Worm (Caenorhabditis elegans): ENCODE data around the gene C02D5.2.

Gene C02D5.2

ce11 chrIII:8541028-8541427 lies 16.1 kb upstream of the C02D5.2 start:
- TF ChIP-seq nhr-41 (GFP tag; IDR thresholded peaks at IDR 0.05): 0 out of 2 replicates have a peak, but pooled peaks have one; percentile 10
- TF ChIP-seq Y48G9A.11 (GFP tag; IDR thresholded peaks at IDR 0.05): peak; percentile 35; the same call in 1 of the 2 replicates
- TF ChIP-seq D1046.2 (GFP tag; IDR thresholded peaks at IDR 0.05): 0 out of 2 replicates have a peak, but pooled peaks have one; percentile 31
- TF ChIP-seq F26F4.8 (GFP tag; conservative IDR thresholded peaks at IDR 0.05): peak; percentile 62; the same call in 1 of the 2 replicates
- TF ChIP-seq madf-9 (GFP tag; conservative IDR thresholded peaks at IDR 0.05): peak; percentile 60
- 0 out of 2 replicates have a peak, but pooled peaks have one; percentile 54 for TF ChIP-seq arid-1 (GFP tag; conservative IDR thresholded peaks at IDR 0.05)
- TF ChIP-seq madf-5 (GFP tag; IDR thresholded peaks at IDR 0.05): 0 out of 4 replicates have a peak, but pooled peaks of 1 of the 2 experiments have one; percentile 37
- TF ChIP-seq Y105C5A.15 (GFP tag; IDR thresholded peaks at IDR 0.05): peak; percentile 82; the same call in 1 of the 2 replicates

- no peak for TF ChIP-seq lin-13 (GFP tag; optimal IDR thresholded peaks at IDR 0.05)
- no peak for TF ChIP-seq zip-11 (GFP tag; IDR thresholded peaks at IDR 0.05)
- no peak for TF ChIP-seq ceh-32 (tag; optimal IDR thresholded peaks at IDR 0.05; ENCODE audit: poor library complexity)
- TF ChIP-seq madf-9 (GFP tag; conservative IDR thresholded peaks at IDR 0.05): no peak
- no peak for TF ChIP-seq nhr-41 (GFP tag; IDR thresholded peaks at IDR 0.05)
- TF ChIP-seq hif-1 (tag; optimal IDR thresholded peaks at IDR 0.05): no peak
- TF ChIP-seq spr-1 (tag; optimal IDR thresholded peaks at IDR 0.05): no peak
- TF ChIP-seq unc-39 (tag; optimal IDR thresholded peaks at IDR 0.05): no peak
- TF ChIP-seq nhr-48 (tag; optimal IDR thresholded peaks at IDR 0.05): no peak
- no peak for TF ChIP-seq jun-1 (tag; optimal IDR thresholded peaks at IDR 0.05)
- no peak for TF ChIP-seq ztf-11 (tag; optimal IDR thresholded peaks at IDR 0.05)
- TF ChIP-seq vab-7 (GFP tag; IDR thresholded peaks at IDR 0.05): no peak
- no peak for TF ChIP-seq ama-1 (optimal IDR thresholded peaks at IDR 0.05)
- TF ChIP-seq ZK546.5 (tag; optimal IDR thresholded peaks at IDR 0.05): no peak
- no peak for TF ChIP-seq nhr-11 (tag; optimal IDR thresholded peaks at IDR 0.05)
- no peak for TF ChIP-seq sdz-12 (GFP tag; optimal IDR thresholded peaks at IDR 0.05)
- no peak for TF ChIP-seq nhr-102 (tag; optimal IDR thresholded peaks at IDR 0.05)
- no peak for TF ChIP-seq rbr-2 (tag; optimal IDR thresholded peaks at IDR 0.05)
Measured at ce11 chrIII:8545515-8545914, 11.6 kb upstream of the C02D5.2 start, which contains the start of gene ZC21.6. ZC21.6 (minus strand) TSS chrIII:8545615.

ce11 chrIII:8551705-8552104 lies 5.4 kb upstream of the C02D5.2 start:
- peak; percentile 97 for TF ChIP-seq nhr-28 (tag; optimal IDR thresholded peaks at IDR 0.05)
- TF ChIP-seq daf-19 (GFP tag; conservative IDR thresholded peaks at IDR 0.05): no peak

ce11 chrIII:8552125-8552524 lies 5.0 kb upstream of the C02D5.2 start, which contains the start of gene C02D5.4:
C02D5.4 (plus strand) TSS chrIII:8552165.
- TF ChIP-seq hmg-1.1 (GFP tag; IDR thresholded peaks at IDR 0.05) (no peak), ceh-82 (tag; optimal IDR thresholded peaks at IDR 0.05) (no peak), nhr-48 (tag; optimal IDR thresholded peaks at IDR 0.05) (no peak), nhr-237 (tag; optimal IDR thresholded peaks at IDR 0.05) (no peak), aha-1 (tag) (peak; percentile 41), dve-1 (tag; optimal IDR thresholded peaks at IDR 0.05; ENCODE audit: insufficient read depth) (peak; percentile 38), tra-1 (GFP tag; IDR thresholded peaks at IDR 0.05) (no peak), ztf-11 (tag; optimal IDR thresholded peaks at IDR 0.05) (no peak), lir-3 (tag; optimal IDR thresholded peaks at IDR 0.05) (no peak), lim-7 (GFP tag; IDR thresholded peaks at IDR 0.05) (no peak), dmd-6 (GFP tag; IDR thresholded peaks at IDR 0.05) (peak; percentile 45), arid-1 (GFP tag; conservative IDR thresholded peaks at IDR 0.05) (no peak), hlh-30 (tag; optimal IDR thresholded peaks at IDR 0.05; ENCODE audit: insufficient read depth) (peak; percentile 20), ceh-44 (GFP tag; IDR thresholded peaks at IDR 0.05) (no peak), skn-1 (tag; optimal IDR thresholded peaks at IDR 0.05) (no peak), unc-62 (GFP tag; optimal IDR thresholded peaks at IDR 0.05 in 1 of 2) (peak in 1 of 2 experiments; percentile 71), unc-62 (tag; optimal IDR thresholded peaks at IDR 0.05) (no peak), Y105C5A.15 (GFP tag; IDR thresholded peaks at IDR 0.05) (no peak), nhr-102 (tag; optimal IDR thresholded peaks at IDR 0.05) (peak; percentile 9), zag-1 (tag; optimal IDR thresholded peaks at IDR 0.05) (no peak), daf-16 (GFP tag; optimal IDR thresholded peaks at IDR 0.05) (no peak), daf-16 (tag; optimal IDR thresholded peaks at IDR 0.05) (peak; percentile 73), madf-9 (GFP tag; conservative IDR thresholded peaks at IDR 0.05) (no peak)

Measured in whole organism, L4 larva.